Fruit fly (Drosophila melanogaster): Measurements from ENCODE around the gene CG13250.

DNA sequence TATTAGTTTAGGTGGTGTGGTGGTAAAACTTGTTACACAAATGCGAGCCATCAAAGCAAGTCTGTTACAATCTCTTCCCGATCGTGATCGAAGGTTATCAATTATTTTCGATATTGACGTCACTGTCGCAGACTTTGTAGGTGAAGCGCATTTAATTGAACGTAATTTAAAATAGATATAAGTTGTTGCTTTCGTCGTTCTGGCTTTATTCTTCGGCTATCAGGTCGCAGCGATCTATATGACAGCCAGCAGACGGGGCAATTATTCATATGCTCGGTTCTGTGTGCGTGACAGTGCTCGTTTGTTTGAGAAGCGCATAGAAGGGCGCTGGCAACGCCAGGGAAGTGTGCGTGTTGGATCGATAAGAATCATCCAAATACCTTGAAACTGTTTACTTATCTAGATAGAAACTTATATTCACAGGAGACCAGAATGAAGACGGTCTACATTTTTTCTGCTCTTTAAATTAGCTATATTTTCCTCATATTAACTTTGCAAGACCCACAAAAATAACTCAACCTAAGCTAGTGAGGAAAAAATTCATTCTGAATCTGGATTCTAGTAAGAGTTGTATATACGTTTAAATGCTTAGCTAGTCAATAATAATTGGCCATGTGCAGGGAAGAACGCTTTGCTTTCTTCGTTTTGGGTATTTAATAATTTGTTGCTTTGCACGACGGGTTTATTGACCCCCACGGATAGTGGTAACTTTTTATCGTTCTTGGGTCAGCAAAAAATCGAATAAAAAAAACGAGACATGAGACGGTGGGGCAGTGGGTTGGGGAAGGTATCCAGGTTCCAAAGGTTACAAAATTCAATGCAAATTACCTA, 2.9 kb upstream of the CG13250 start:
- TF ChIP-seq dac (GFP tag; optimal IDR thresholded peaks at IDR 0.05) (no peak), fd85E (GFP tag; optimal IDR thresholded peaks at IDR 0.05) (no peak), CG11294 (GFP tag; IDR thresholded peaks at IDR 0.05) (no peak), CG8319 (GFP tag; optimal IDR thresholded peaks at IDR 0.05) (no peak), Lpt (GFP tag; optimal IDR thresholded peaks at IDR 0.05) (no peak), acj6 (GFP tag; optimal IDR thresholded peaks at IDR 0.05) (no peak), net (GFP tag; optimal IDR thresholded peaks at IDR 0.05) (no peak), CG6854 (GFP tag; optimal IDR thresholded peaks at IDR 0.05) (no peak)
